Worm (Caenorhabditis elegans): ENCODE results near the gene Y71H2B.4.

DNA sequence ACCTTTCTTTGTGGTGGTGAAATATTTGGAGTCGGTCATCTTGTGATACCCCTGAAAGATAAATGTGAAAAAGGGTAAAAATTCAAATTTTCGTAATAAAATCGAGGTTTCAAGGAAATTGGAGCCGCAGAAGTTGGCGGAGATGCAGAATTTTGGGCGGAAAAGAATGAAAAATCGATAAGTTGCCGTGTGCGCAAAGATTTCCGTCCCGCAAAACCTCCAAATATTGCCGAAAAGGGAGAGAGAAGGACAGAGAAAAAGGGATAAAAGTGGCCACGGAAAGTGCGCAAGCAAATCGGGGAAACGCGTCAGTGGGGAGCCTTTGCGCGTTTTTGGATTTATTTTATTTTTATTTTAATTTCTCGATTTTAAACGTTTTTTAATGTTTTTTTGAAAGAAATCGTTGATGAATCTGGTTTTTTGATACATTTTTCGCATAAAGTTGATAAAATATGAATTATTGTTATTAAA lies 21.7 kb upstream of the Y71H2B.4 start, which contains the start of gene apb-1:
- TF ChIP-seq pqm-1 (tag; optimal IDR thresholded peaks at IDR 0.05) (peak; percentile 37), elt-3 (tag; optimal IDR thresholded peaks at IDR 0.05) (no peak)
